Worm (Caenorhabditis elegans) whole organism, early embryonic: Measurements from ENCODE around the gene F25D1.8.

ENCODE experiments used
- B0310.2 ChIP-seq: sonication (generic microtip); optimal IDR thresholded peaks from 2 replicates; lab custom pipeline; 2016; ENCODE audit warnings: mild to moderate bottlenecking, missing genetic modification characterization, missing compliant biosample characterization
- F13C5.2 ChIP-seq: sonication (generic microtip); optimal IDR thresholded peaks from 2 replicates; lab custom pipeline; 2017; ENCODE audit warnings: mild to moderate bottlenecking, missing genetic modification characterization, inconsistent platforms, missing compliant biosample characterization
- ama-1 ChIP-seq: fragments of 150-350 bp; optimal IDR thresholded peaks from 2 replicates; lab custom pipeline; 2014

ce11 chrV:10572614-10573013 is 33.4 kb downstream of the F25D1.8 start, which contains the start of gene del-6:
- TF ChIP-seq ama-1 (no peak), B0310.2 (no peak), F13C5.2 (tag; lab: Kevin White, UChicago) (no peak)
